Fruit fly (Drosophila melanogaster) whole organism, embryonic: ENCODE results near the gene CG17637.
A peak's percentile ranks its signal among the peaks of the same experiment; 100 is the strongest.

Source experiments
- B-H2 ChIP-seq: fragments of 200-800 bp; sonication (Bioruptor generic); optimal IDR thresholded peaks from 2 replicates; lab custom pipeline; 2018; ENCODE audit warnings: missing biosample characterization, mild to moderate bottlenecking, missing genetic modification characterization
- BEAF-32 ChIP-seq: fragments of 200-800 bp; sonication (Bioruptor generic); optimal IDR thresholded peaks from 3 replicates; lab custom pipeline; 2017; ENCODE audit warnings: missing biosample characterization, missing genetic modification characterization, mild to moderate bottlenecking, moderate library complexity, missing genetic modification reagents
- C15 ChIP-seq: fragments of 200-800 bp; sonication (Bioruptor generic); IDR thresholded peaks from 3 replicates; pipeline ENCODE4 v1.3.6; 2022; ENCODE audit warnings: missing biosample characterization, missing genetic modification characterization
- CG11093 ChIP-seq: fragments of 200-800 bp; sonication (Bioruptor generic); IDR thresholded peaks from 3 replicates; pipeline ENCODE4 v1.3.6; 2022; ENCODE audit warnings: missing biosample characterization, missing genetic modification characterization
- CG11504 ChIP-seq: fragments of 200-800 bp; sonication (Bioruptor generic); optimal IDR thresholded peaks from 3 replicates; lab custom pipeline; 2019; ENCODE audit warnings: missing biosample characterization, mild to moderate bottlenecking, missing genetic modification characterization, moderate library complexity
- CG13287 ChIP-seq: fragments of 200-800 bp; sonication (Bioruptor generic); IDR thresholded peaks from 2 replicates; pipeline ENCODE4 v1.3.6; 2022; ENCODE audit warnings: missing biosample characterization, missing genetic modification characterization; ENCODE audit not compliant: partially characterized antibody
- CG13894 ChIP-seq: fragments of 200-800 bp; sonication (Bioruptor generic); optimal IDR thresholded peaks from 3 replicates; lab custom pipeline; 2018; ENCODE audit warnings: missing biosample characterization, mild to moderate bottlenecking, missing genetic modification characterization, moderate library complexity
- CG1603 ChIP-seq: fragments of 200-800 bp; sonication (Bioruptor generic); optimal IDR thresholded peaks from 2 replicates; lab custom pipeline; 2019; ENCODE audit warnings: missing biosample characterization, mild to moderate bottlenecking, missing genetic modification characterization, moderate library complexity
- CG1647 ChIP-seq: fragments of 200-800 bp; sonication (Bioruptor generic); optimal IDR thresholded peaks from 3 replicates; lab custom pipeline; 2016; ENCODE audit warnings: missing biosample characterization, missing genetic modification characterization
- CG17361 ChIP-seq: fragments of 200-800 bp; sonication (Bioruptor generic); IDR thresholded peaks from 3 replicates; pipeline ENCODE4 v1.3.6; 2022; ENCODE audit warnings: missing biosample characterization, missing genetic modification characterization
- CG17829 ChIP-seq: fragments of 200-800 bp; optimal IDR thresholded peaks from 2 replicates; lab custom pipeline; 2019; ENCODE audit warnings: missing biosample characterization, mild to moderate bottlenecking, missing genetic modification characterization, moderate library complexity
- CG18262 ChIP-seq: fragments of 200-800 bp; optimal IDR thresholded peaks from 3 replicates; lab custom pipeline; 2019; ENCODE audit warnings: missing biosample characterization, mild to moderate bottlenecking, missing genetic modification characterization, moderate library complexity
- CG33213 ChIP-seq: fragments of 200-800 bp; sonication (Bioruptor generic); optimal IDR thresholded peaks from 3 replicates; lab custom pipeline; 2016; ENCODE audit warnings: missing biosample characterization, missing genetic modification characterization
- CG3995 ChIP-seq: fragments of 200-800 bp; sonication (Bioruptor generic); optimal IDR thresholded peaks from 3 replicates; lab custom pipeline; 2016; ENCODE audit warnings: missing biosample characterization, missing genetic modification characterization
- CG4282 ChIP-seq: fragments of 200-800 bp; sonication (Bioruptor generic); optimal IDR thresholded peaks from 2 replicates; lab custom pipeline; 2016; ENCODE audit warnings: missing biosample characterization, missing genetic modification characterization
- CG4360 ChIP-seq: fragments of 200-800 bp; sonication (Bioruptor generic); IDR thresholded peaks from 2 replicates; pipeline ENCODE4 v1.3.6; 2022; ENCODE audit warnings: missing biosample characterization, missing genetic modification characterization
- CG6813 ChIP-seq: fragments of 200-800 bp; sonication (Bioruptor generic); optimal IDR thresholded peaks from 2 replicates; lab custom pipeline; 2017; ENCODE audit warnings: missing biosample characterization, missing genetic modification characterization, mild to moderate bottlenecking, moderate library complexity, missing genetic modification reagents
- CG8281 ChIP-seq: fragments of 200-800 bp; sonication (Bioruptor generic); optimal IDR thresholded peaks from 2 replicates; lab custom pipeline; 2018; ENCODE audit warnings: missing biosample characterization, mild to moderate bottlenecking, missing genetic modification characterization, moderate library complexity
- CG8290 ChIP-seq, 3 experiments: fragments of 200-800 bp; sonication (Bioruptor generic); optimal IDR thresholded peaks; 2 replicates each; lab custom pipeline; 2016 to 2019; ENCODE audit warnings: missing biosample characterization in 3 of 3, missing genetic modification characterization in 3 of 3, mild to moderate bottlenecking in 2 of 3, moderate library complexity in 1 of 3
- CG8765 ChIP-seq: fragments of 200-800 bp; sonication (Bioruptor generic); IDR thresholded peaks from 2 replicates; pipeline ENCODE4 v1.3.6; 2022; ENCODE audit warnings: missing biosample characterization, missing genetic modification characterization
- CG9609 ChIP-seq: fragments of 200-800 bp; sonication (Bioruptor generic); optimal IDR thresholded peaks from 3 replicates; lab custom pipeline; 2016; ENCODE audit warnings: missing biosample characterization, missing genetic modification characterization
- CG9727 ChIP-seq: fragments of 200-800 bp; sonication (Bioruptor generic); optimal IDR thresholded peaks from 3 replicates; lab custom pipeline; 2017; ENCODE audit warnings: missing biosample characterization, mild to moderate bottlenecking, missing genetic modification characterization
- CG9797 ChIP-seq: fragments of 200-800 bp; sonication (Bioruptor generic); optimal IDR thresholded peaks from 3 replicates; lab custom pipeline; 2018; ENCODE audit warnings: missing biosample characterization, mild to moderate bottlenecking, missing genetic modification characterization
- CoRest ChIP-seq: fragments of 200-800 bp; sonication (Bioruptor generic); optimal IDR thresholded peaks from 3 replicates; lab custom pipeline; 2018; ENCODE audit warnings: missing biosample characterization, mild to moderate bottlenecking, missing genetic modification characterization, moderate library complexity
- CrebB ChIP-seq: fragments of 200-800 bp; sonication (Bioruptor generic); optimal IDR thresholded peaks from 3 replicates; lab custom pipeline; 2018; ENCODE audit warnings: missing biosample characterization, mild to moderate bottlenecking, missing genetic modification characterization
- Doc3 ChIP-seq: fragments of 200-800 bp; sonication (Bioruptor generic); IDR thresholded peaks from 3 replicates; pipeline ENCODE4 v1.3.6; 2022; ENCODE audit warnings: missing biosample characterization, missing genetic modification characterization; ENCODE audit not compliant: partially characterized antibody
- E2f2 ChIP-seq: fragments of 200-800 bp; sonication (Bioruptor generic); IDR thresholded peaks from 2 replicates; pipeline ENCODE4 v1.3.6; 2022; ENCODE audit warnings: missing biosample characterization, missing genetic modification characterization
- ERR ChIP-seq: fragments of 200-800 bp; sonication (Bioruptor generic); optimal IDR thresholded peaks from 2 replicates; lab custom pipeline; 2016; ENCODE audit warnings: missing biosample characterization, missing genetic modification characterization
- Fer2 ChIP-seq: fragments of 200-800 bp; sonication (Bioruptor generic); optimal IDR thresholded peaks from 2 replicates; lab custom pipeline; 2018; ENCODE audit warnings: missing biosample characterization, mild to moderate bottlenecking, missing genetic modification characterization, moderate library complexity
- HmgD ChIP-seq: fragments of 200-800 bp; sonication (Bioruptor generic); optimal IDR thresholded peaks from 3 replicates; lab custom pipeline; 2016; ENCODE audit warnings: missing biosample characterization, missing genetic modification characterization
- Hmr ChIP-seq: fragments of 200-800 bp; sonication (Bioruptor generic); optimal IDR thresholded peaks from 3 replicates; lab custom pipeline; 2017; ENCODE audit warnings: mild to moderate bottlenecking, missing biosample characterization, missing genetic modification reagents, missing genetic modification characterization
- Hr39 ChIP-seq: fragments of >200 bp; optimal IDR thresholded peaks from 2 replicates; lab custom pipeline; 2017
- Lhr ChIP-seq: fragments of 200-800 bp; sonication (Bioruptor generic); optimal IDR thresholded peaks from 3 replicates; lab custom pipeline; 2017; ENCODE audit warnings: mild to moderate bottlenecking, missing biosample characterization, missing genetic modification reagents, missing genetic modification characterization
- Nf-YC ChIP-seq: fragments of 200-800 bp; optimal IDR thresholded peaks from 3 replicates; lab custom pipeline; 2019; ENCODE audit warnings: missing biosample characterization, mild to moderate bottlenecking, missing genetic modification characterization, moderate library complexity
- Oaz ChIP-seq: fragments of 200-800 bp; sonication (Bioruptor generic); IDR thresholded peaks from 2 replicates; pipeline ENCODE4 v1.3.6; 2022; ENCODE audit warnings: missing biosample characterization, missing genetic modification characterization
- Sox102F ChIP-seq: fragments of 200-800 bp; sonication (Bioruptor generic); optimal IDR thresholded peaks from 2 replicates; lab custom pipeline; 2018; ENCODE audit warnings: missing biosample characterization, mild to moderate bottlenecking, missing genetic modification characterization, moderate library complexity
- Sry-δ ChIP-seq: fragments of 200-800 bp; sonication (Bioruptor generic); optimal IDR thresholded peaks from 2 replicates; lab custom pipeline; 2016; ENCODE audit warnings: missing biosample characterization, missing genetic modification characterization
- YL-1 ChIP-seq: fragments of 200-800 bp; sonication (Bioruptor generic); optimal IDR thresholded peaks from 3 replicates; lab custom pipeline; 2017; ENCODE audit warnings: missing biosample characterization, mild to moderate bottlenecking, missing genetic modification characterization
- bbx ChIP-seq: fragments of 200-800 bp; sonication (Bioruptor generic); IDR thresholded peaks from 2 replicates; pipeline ENCODE4 v1.3.6; 2022; ENCODE audit warnings: missing biosample characterization, missing genetic modification characterization; ENCODE audit not compliant: partially characterized antibody
- bigmax ChIP-seq: fragments of 200-800 bp; sonication (Bioruptor generic); optimal IDR thresholded peaks from 2 replicates; lab custom pipeline; 2018; ENCODE audit warnings: missing biosample characterization, mild to moderate bottlenecking, missing genetic modification characterization
- dm ChIP-seq: fragments of 200-800 bp; sonication (Bioruptor generic); optimal IDR thresholded peaks from 3 replicates; lab custom pipeline; 2016; ENCODE audit warnings: missing biosample characterization, missing genetic modification characterization
- fu2 ChIP-seq: fragments of 200-800 bp; sonication (Bioruptor generic); optimal IDR thresholded peaks from 2 replicates; lab custom pipeline; 2016; ENCODE audit warnings: missing biosample characterization, missing genetic modification characterization
- gsb-n ChIP-seq: fragments of 200-800 bp; sonication (Bioruptor generic); optimal IDR thresholded peaks from 3 replicates; lab custom pipeline; 2018; ENCODE audit warnings: missing biosample characterization, mild to moderate bottlenecking, missing genetic modification characterization
- nmo ChIP-seq: fragments of 200-800 bp; sonication (Bioruptor generic); optimal IDR thresholded peaks from 2 replicates; lab custom pipeline; 2018; ENCODE audit warnings: missing biosample characterization, mild to moderate bottlenecking, missing genetic modification characterization, moderate library complexity
- pzg ChIP-seq: fragments of 200-800 bp; sonication (Bioruptor generic); optimal IDR thresholded peaks from 3 replicates; lab custom pipeline; 2018; ENCODE audit warnings: missing biosample characterization, mild to moderate bottlenecking, missing genetic modification characterization, moderate library complexity
- rib ChIP-seq: fragments of 200-800 bp; sonication (Bioruptor generic); IDR thresholded peaks from 2 replicates; pipeline ENCODE4 v1.3.6; 2022; ENCODE audit warnings: missing biosample characterization, missing genetic modification characterization
- slbo ChIP-seq: fragments of 200-800 bp; sonication (Bioruptor generic); IDR thresholded peaks from 2 replicates; pipeline ENCODE4 v1.3.6; 2022; ENCODE audit warnings: missing biosample characterization, missing genetic modification characterization
- zf30C ChIP-seq: fragments of 200-800 bp; sonication (Bioruptor generic); optimal IDR thresholded peaks from 3 replicates; lab custom pipeline; 2018; ENCODE audit warnings: missing biosample characterization, mild to moderate bottlenecking, missing genetic modification characterization

CG17637 gene

DNA sequence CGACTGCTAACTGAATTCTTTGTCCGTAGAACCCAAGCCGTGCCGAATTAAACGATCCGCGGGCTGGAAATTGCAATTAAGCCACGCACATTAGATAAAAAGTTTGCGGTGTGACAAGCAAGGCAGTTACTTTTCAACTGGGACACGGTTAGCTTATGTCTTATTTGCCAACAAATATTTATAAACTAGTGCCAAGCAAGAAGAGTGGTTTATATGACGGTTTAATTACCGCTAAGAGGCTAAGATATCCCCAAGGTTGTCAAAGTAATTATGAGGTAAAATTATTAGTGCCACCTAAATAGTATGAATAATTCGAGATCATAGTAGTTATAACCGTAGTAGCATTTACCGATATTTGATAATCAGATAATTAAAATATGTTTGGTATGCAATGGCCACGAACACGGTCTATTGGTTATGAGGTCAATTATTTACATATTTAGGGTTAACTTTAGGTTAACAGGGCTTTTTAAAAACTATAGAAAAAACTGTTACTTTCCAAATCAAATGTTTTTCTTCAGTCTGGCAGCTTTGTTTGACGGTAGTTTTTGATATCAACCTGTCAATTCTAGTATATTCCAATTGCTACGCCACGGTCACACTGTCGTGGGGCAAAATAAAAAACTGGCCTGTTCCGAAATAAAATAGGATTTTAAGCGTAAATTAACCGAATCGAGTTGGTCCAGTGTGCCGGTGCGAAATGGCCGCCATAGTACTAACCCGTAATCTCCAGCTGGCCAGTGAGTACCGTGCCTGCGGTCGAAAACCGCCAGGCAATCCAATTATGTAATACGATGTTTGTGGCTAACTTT, 9.0 kb upstream of the CG17637 start, which contains the start of gene ZnT77C (continued):
- peak; percentile 58 for TF ChIP-seq CG1603 (tag; lab: Kevin White, UChicago)
- TF ChIP-seq CG11504 (tag; lab: Kevin White, UChicago): peak; percentile 57
- peak; percentile 68 for TF ChIP-seq CG9797 (GFP tag; lab: Kevin White, UChicago)
- TF ChIP-seq Fer2: no peak
- TF ChIP-seq nmo (GFP tag; lab: Kevin White, UChicago): peak; percentile 9
- no peak for TF ChIP-seq CG1647 (GFP tag; lab: Kevin White, UChicago)
- peak; percentile 7 for TF ChIP-seq CrebB (tag; lab: Kevin White, UChicago)
- peak; percentile 80 for TF ChIP-seq pzg (GFP tag; lab: Kevin White, UChicago)
- TF ChIP-seq HmgD: no peak
- TF ChIP-seq zf30C (GFP tag; lab: Kevin White, UChicago): no peak
- no peak for TF ChIP-seq CG4282 (GFP tag; lab: Kevin White, UChicago)
- TF ChIP-seq fu2 (GFP tag; lab: Kevin White, UChicago): no peak
- TF ChIP-seq CG8290 (GFP tag; optimal IDR thresholded peaks at IDR 0.05; lab: Kevin White, UChicago): no peak
- peak in 1 of 2 experiments; percentile 47 for TF ChIP-seq CG8290 (tag; optimal IDR thresholded peaks at IDR 0.05; lab: Kevin White, UChicago)
- no peak for TF ChIP-seq Doc3
- no peak for TF ChIP-seq rib (GFP tag; lab: Robert Waterston, UW)
- TF ChIP-seq CG33213: peak; percentile 72
- 0 out of 2 replicates have a peak, but pooled peaks have one; percentile 6 for TF ChIP-seq bbx
- TF ChIP-seq CG8765: no peak
- no peak for TF ChIP-seq Oaz (GFP tag; lab: Robert Waterston, UW)
- TF ChIP-seq CG3995 (GFP tag; lab: Kevin White, UChicago): peak; percentile 93
- TF ChIP-seq gsb-n (tag; lab: Kevin White, UChicago): no peak
- peak; percentile 32 for TF ChIP-seq YL-1 (GFP tag; lab: Kevin White, UChicago)
- TF ChIP-seq CG17829 (tag; lab: Kevin White, UChicago): peak; percentile 6
- no peak for TF ChIP-seq CG9727 (GFP tag; lab: Kevin White, UChicago)
- peak; percentile 25 for TF ChIP-seq B-H2
- peak; percentile 47 for TF ChIP-seq CG13894
- peak; percentile 90 for TF ChIP-seq CG8281
- no peak for TF ChIP-seq Hr39 (lab: Kevin White, UChicago)
- TF ChIP-seq BEAF-32 (GFP tag; lab: Kevin White, UChicago): peak; percentile 41
- no peak for TF ChIP-seq CG4360
- TF ChIP-seq bigmax (GFP tag; lab: Kevin White, UChicago): peak; percentile 56
- TF ChIP-seq ERR (GFP tag; lab: Kevin White, UChicago): no peak
- peak; percentile 15 for TF ChIP-seq Hmr
- TF ChIP-seq Sox102F (GFP tag; lab: Kevin White, UChicago): no peak
- TF ChIP-seq CG17361 (GFP tag; lab: Robert Waterston, UW): 0 out of 3 replicates have a peak, but pooled peaks have one; percentile 31
- no peak for TF ChIP-seq C15 (GFP tag; lab: Robert Waterston, UW)
- peak; percentile 48 for TF ChIP-seq CoRest (tag; lab: Kevin White, UChicago)
- no peak for TF ChIP-seq CG9609 (GFP tag; lab: Kevin White, UChicago)
- peak; percentile 79 for TF ChIP-seq Lhr (GFP tag; lab: Kevin White, UChicago)
- TF ChIP-seq dm (GFP tag; lab: Kevin White, UChicago): no peak
- TF ChIP-seq CG13287: peak; percentile 26; the same call in 1 of the 2 replicates
- TF ChIP-seq Nf-YC (tag; lab: Kevin White, UChicago): no peak
- TF ChIP-seq Sry-δ: peak; percentile 5
- TF ChIP-seq CG11093: no peak
- TF ChIP-seq CG6813 (GFP tag; lab: Kevin White, UChicago): no peak
- TF ChIP-seq E2f2: peak; percentile 50
- no peak for TF ChIP-seq slbo (GFP tag; lab: Robert Waterston, UW)
- no peak for TF ChIP-seq CG18262
